Worm (Caenorhabditis elegans): ENCODE measurements around the gene C38H2.3.

C38H2.3 gene

DNA sequence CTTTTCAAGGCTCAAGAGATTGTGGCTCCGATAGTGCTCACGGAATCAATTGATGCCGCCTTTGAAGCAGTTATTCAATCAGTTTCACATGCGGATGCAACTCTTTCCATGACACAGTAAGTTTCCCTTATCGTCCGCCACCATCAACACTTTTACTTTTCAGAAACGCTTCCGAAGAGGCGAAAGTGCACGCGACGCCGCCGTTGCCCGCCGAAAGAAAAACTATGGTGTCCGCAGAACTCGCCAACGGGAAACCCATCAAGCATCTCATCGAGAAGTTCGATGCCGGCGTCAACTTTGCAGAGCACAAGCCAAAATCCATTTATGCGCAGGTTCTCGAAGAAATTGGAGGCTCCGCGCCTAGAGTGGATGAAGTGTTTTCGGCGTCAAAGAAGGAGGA is 33.0 kb downstream of the C38H2.3 start:
- TF ChIP-seq blmp-1 (tag; optimal IDR thresholded peaks at IDR 0.05): peak; percentile 79
- TF ChIP-seq nhr-12 (tag; optimal IDR thresholded peaks at IDR 0.05): no peak
- no peak for TF ChIP-seq efl-1 (optimal IDR thresholded peaks at IDR 0.05)
- peak in 1 of 2 experiments; percentile 22 for TF ChIP-seq efl-1 (GFP tag; optimal IDR thresholded peaks at IDR 0.05 in 1 of 2)

ce11 chrIII:10351595-10352207 is 34.7 kb downstream of the C38H2.3 start, which contains the start of gene T07C4.3:
Gene T07C4.3 (plus strand): TSS chrIII:10352157.
- no peak for TF ChIP-seq unc-98 (GFP tag; IDR thresholded peaks at IDR 0.05)
- TF ChIP-seq nhr-19 (GFP tag; conservative IDR thresholded peaks at IDR 0.05): no peak
- no peak for TF ChIP-seq alr-1 (tag; optimal IDR thresholded peaks at IDR 0.05; ENCODE audit: borderline replicate concordance)
- no peak for TF ChIP-seq nhr-20 (tag; optimal IDR thresholded peaks at IDR 0.05)
- no peak for TF ChIP-seq sox-4 (tag; optimal IDR thresholded peaks at IDR 0.05)
- TF ChIP-seq elt-2 (tag; optimal IDR thresholded peaks at IDR 0.05): no peak
- TF ChIP-seq ceh-90 (tag; optimal IDR thresholded peaks at IDR 0.05): no peak
- TF ChIP-seq C16A3.4 (tag; optimal IDR thresholded peaks at IDR 0.05): no peak
- no peak for TF ChIP-seq nhr-77 (tag; optimal IDR thresholded peaks at IDR 0.05)
- no peak for TF ChIP-seq nhr-90 (tag; optimal IDR thresholded peaks at IDR 0.05; ENCODE audit: poor library complexity)
- no peak for TF ChIP-seq aha-1 (tag; optimal IDR thresholded peaks at IDR 0.05)
- TF ChIP-seq efl-1 (optimal IDR thresholded peaks at IDR 0.05): no peak
- TF ChIP-seq efl-1 (GFP tag; optimal IDR thresholded peaks at IDR 0.05 in 1 of 2): no peak
- TF ChIP-seq fkh-10 (GFP tag; optimal IDR thresholded peaks at IDR 0.05): no peak
- TF ChIP-seq nhr-28 (tag; optimal IDR thresholded peaks at IDR 0.05): no peak
- no peak for TF ChIP-seq hlh-17 (GFP tag; optimal IDR thresholded peaks at IDR 0.05; ENCODE audit: borderline replicate concordance)
- TF ChIP-seq lin-15B (tag; optimal IDR thresholded peaks at IDR 0.05): no peak
- no peak for TF ChIP-seq snu-23 (GFP tag; optimal IDR thresholded peaks at IDR 0.05)
- TF ChIP-seq C04F5.9 (tag; optimal IDR thresholded peaks at IDR 0.05): no peak

ce11 chrIII:10347049-10347448 is 39.3 kb downstream of the C38H2.3 start, which contains the start of gene tbx-8:
Gene tbx-8 (plus strand): TSS chrIII:10347349.
- no peak for TF ChIP-seq C04F5.9 (tag; optimal IDR thresholded peaks at IDR 0.05)
- no peak for TF ChIP-seq jun-1 (tag; optimal IDR thresholded peaks at IDR 0.05)
- no peak for TF ChIP-seq snu-23 (GFP tag; optimal IDR thresholded peaks at IDR 0.05)
- no peak for TF ChIP-seq unc-98 (GFP tag; IDR thresholded peaks at IDR 0.05)

ce11 chrIII:10344762-10345161 is 41.6 kb downstream of the C38H2.3 start:
- peak; percentile 36 for TF ChIP-seq nhr-85 (tag)
- no peak for TF ChIP-seq nhr-47 (tag; optimal IDR thresholded peaks at IDR 0.05)
- TF ChIP-seq efl-1 (optimal IDR thresholded peaks at IDR 0.05): no peak
- peak in 1 of 2 experiments; percentile 20 for TF ChIP-seq efl-1 (GFP tag; optimal IDR thresholded peaks at IDR 0.05 in 1 of 2)

DNA sequence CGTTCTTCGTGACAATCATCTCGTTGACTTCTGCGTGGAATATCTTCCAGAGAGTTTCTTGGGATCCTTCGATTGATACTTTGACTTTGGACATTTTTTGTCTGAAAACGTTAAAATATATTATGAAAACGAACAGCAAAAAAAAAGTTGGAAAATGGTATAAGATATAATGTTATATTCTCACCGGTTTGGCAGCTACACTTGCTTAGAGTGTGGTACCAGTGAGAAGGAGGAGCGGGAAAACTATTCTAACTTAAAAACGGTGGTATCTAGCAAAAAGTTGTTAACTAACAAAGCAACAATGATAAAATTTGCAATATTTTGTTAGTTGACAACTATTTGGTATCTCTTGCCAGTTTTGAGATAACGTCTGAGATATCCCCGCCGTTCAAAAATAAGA is 44.6 kb downstream of the C38H2.3 start, which contains the start of gene tbx-9:
Gene tbx-9 (minus strand): TSS at position 101 of the 400 bp plus-strand sequence.
- TF ChIP-seq nhr-28 (tag; optimal IDR thresholded peaks at IDR 0.05) (no peak), lin-13 (GFP tag; optimal IDR thresholded peaks at IDR 0.05) (no peak), C34B4.2 (tag; optimal IDR thresholded peaks at IDR 0.05) (no peak), ama-1 (optimal IDR thresholded peaks at IDR 0.05) (no peak), pax-3 (tag; optimal IDR thresholded peaks at IDR 0.05) (no peak), ceh-8 (GFP tag; optimal IDR thresholded peaks at IDR 0.05) (no peak)

ce11 chrIII:10339949-10340348 is 46.4 kb downstream of the C38H2.3 start:
- TF ChIP-seq dpl-1 (GFP tag; optimal IDR thresholded peaks at IDR 0.05) (no peak), efl-1 (optimal IDR thresholded peaks at IDR 0.05) (no peak), efl-1 (GFP tag; optimal IDR thresholded peaks at IDR 0.05 in 1 of 2) (peak in 1 of 2 experiments; percentile 56)
